Fruit fly (Drosophila melanogaster) whole organism, embryonic: Measurements from ENCODE around the gene CG43078.

ENCODE experiments used
- Blimp-1 ChIP-seq: fragments of 200-800 bp; sonication (Bioruptor generic); optimal IDR thresholded peaks from 3 replicates; lab custom pipeline; 2018; ENCODE audit warnings: missing biosample characterization, missing genetic modification characterization, mild to moderate bottlenecking, moderate library complexity, missing genetic modification reagents
- CG10274 ChIP-seq: fragments of 200-800 bp; sonication (Bioruptor generic); optimal IDR thresholded peaks from 3 replicates; lab custom pipeline; 2017; ENCODE audit warnings: missing biosample characterization, mild to moderate bottlenecking, missing genetic modification characterization
- CG10321 ChIP-seq: fragments of 200-800 bp; sonication (Bioruptor generic); IDR thresholded peaks from 2 replicates; pipeline ENCODE4 v1.3.6; 2022; ENCODE audit warnings: missing biosample characterization, missing genetic modification characterization
- CG11456 ChIP-seq: fragments of 200-800 bp; sonication (Bioruptor generic); IDR thresholded peaks from 3 replicates; pipeline ENCODE4 v1.3.6; 2022; ENCODE audit warnings: missing biosample characterization, missing genetic modification characterization
- CG12659 ChIP-seq: fragments of 200-800 bp; sonication (Bioruptor generic); optimal IDR thresholded peaks from 3 replicates; lab custom pipeline; 2017; ENCODE audit warnings: mild to moderate bottlenecking, missing biosample characterization, missing genetic modification reagents, missing genetic modification characterization
- CG12744 ChIP-seq: fragments of 200-800 bp; sonication (Bioruptor generic); optimal IDR thresholded peaks from 2 replicates; lab custom pipeline; 2016; ENCODE audit warnings: missing biosample characterization, missing genetic modification characterization
- CG13424 ChIP-seq: fragments of 200-800 bp; sonication (Bioruptor generic); optimal IDR thresholded peaks from 2 replicates; lab custom pipeline; 2019; ENCODE audit warnings: missing biosample characterization, mild to moderate bottlenecking, missing genetic modification characterization, moderate library complexity
- CG15696 ChIP-seq: fragments of 200-800 bp; sonication (Bioruptor generic); optimal IDR thresholded peaks from 2 replicates; lab custom pipeline; 2019; ENCODE audit warnings: missing biosample characterization, mild to moderate bottlenecking, missing genetic modification characterization, moderate library complexity
- CG17568 ChIP-seq: fragments of 200-800 bp; sonication (Bioruptor generic); optimal IDR thresholded peaks from 2 replicates; lab custom pipeline; 2018; ENCODE audit warnings: missing biosample characterization, mild to moderate bottlenecking, missing genetic modification characterization, moderate library complexity
- CG18619 ChIP-seq: fragments of 200-800 bp; sonication (Bioruptor generic); optimal IDR thresholded peaks from 3 replicates; lab custom pipeline; 2017; ENCODE audit warnings: missing biosample characterization, mild to moderate bottlenecking, missing genetic modification characterization
- CG2202 ChIP-seq: fragments of 200-800 bp; sonication (Bioruptor generic); optimal IDR thresholded peaks from 2 replicates; lab custom pipeline; 2018; ENCODE audit warnings: missing biosample characterization, mild to moderate bottlenecking, missing genetic modification characterization
- CG31224 ChIP-seq: fragments of 200-800 bp; sonication (Bioruptor generic); IDR thresholded peaks from 2 replicates; pipeline ENCODE4 v1.3.6; 2022; ENCODE audit warnings: missing biosample characterization, missing genetic modification characterization
- CG31365 ChIP-seq: fragments of 200-800 bp; sonication (Bioruptor generic); optimal IDR thresholded peaks from 2 replicates; lab custom pipeline; 2018; ENCODE audit warnings: missing biosample characterization, mild to moderate bottlenecking, missing genetic modification characterization
- CG34376 ChIP-seq: fragments of 200-800 bp; sonication (Bioruptor generic); optimal IDR thresholded peaks from 2 replicates; lab custom pipeline; 2018; ENCODE audit warnings: missing biosample characterization, mild to moderate bottlenecking, missing genetic modification characterization
- CG5180 ChIP-seq: fragments of 200-800 bp; sonication (Bioruptor generic); optimal IDR thresholded peaks from 3 replicates; lab custom pipeline; 2017; ENCODE audit warnings: missing biosample characterization, missing genetic modification characterization, mild to moderate bottlenecking, moderate library complexity, missing genetic modification reagents
- CG9876 ChIP-seq: fragments of 200-800 bp; sonication (Bioruptor generic); optimal IDR thresholded peaks from 2 replicates; lab custom pipeline; 2016; ENCODE audit warnings: missing biosample characterization, missing genetic modification characterization
- CoRest ChIP-seq: fragments of 200-800 bp; sonication (Bioruptor generic); optimal IDR thresholded peaks from 3 replicates; lab custom pipeline; 2018; ENCODE audit warnings: missing biosample characterization, mild to moderate bottlenecking, missing genetic modification characterization, moderate library complexity
- Drgx ChIP-seq: fragments of 200-800 bp; sonication (Bioruptor generic); IDR thresholded peaks from 2 replicates; pipeline ENCODE4 v1.3.6; 2022; ENCODE audit warnings: missing biosample characterization, missing genetic modification characterization
- Ets97D ChIP-seq: fragments of 200-800 bp; sonication (Bioruptor generic); optimal IDR thresholded peaks from 3 replicates; lab custom pipeline; 2016; ENCODE audit warnings: missing biosample characterization, missing genetic modification characterization
- GATAe ChIP-seq: fragments of 200-800 bp; sonication (Bioruptor generic); conservative IDR thresholded peaks from 2 replicates; pipeline ENCODE4 v1.3.6; 2022; ENCODE audit warnings: missing biosample characterization, missing genetic modification characterization
- Hr3 ChIP-seq: fragments of 200-800 bp; sonication (Bioruptor generic); optimal IDR thresholded peaks from 3 replicates; lab custom pipeline; 2016; ENCODE audit warnings: missing biosample characterization, missing genetic modification characterization
- Hr51 ChIP-seq, 2 experiments: fragments of 200-800 bp; sonication (Bioruptor generic); optimal IDR thresholded peaks; 2 replicates in 1 of 2; 3 replicates in 1 of 2; lab custom pipeline; 2016 to 2018; ENCODE audit warnings: missing biosample characterization in 2 of 2, missing genetic modification characterization in 2 of 2, mild to moderate bottlenecking in 1 of 2, moderate library complexity in 1 of 2
- Kr ChIP-seq: fragments of 200-800 bp; sonication (Bioruptor generic); optimal IDR thresholded peaks from 2 replicates; lab custom pipeline; 2017; ENCODE audit warnings: missing biosample characterization, mild to moderate bottlenecking, missing genetic modification characterization
- MTF-1 ChIP-seq: fragments of 200-800 bp; sonication (Bioruptor generic); optimal IDR thresholded peaks from 2 replicates; lab custom pipeline; 2018; ENCODE audit warnings: missing biosample characterization, mild to moderate bottlenecking, missing genetic modification characterization, borderline replicate concordance
- Nf-YA ChIP-seq: fragments of 200-800 bp; sonication (Bioruptor generic); IDR thresholded peaks from 2 replicates; pipeline ENCODE4 v1.3.6; 2022; ENCODE audit warnings: missing biosample characterization, missing genetic modification characterization
- Oli ChIP-seq: fragments of 200-800 bp; sonication (Bioruptor generic); optimal IDR thresholded peaks from 2 replicates; lab custom pipeline; 2018; ENCODE audit warnings: missing biosample characterization, mild to moderate bottlenecking, missing genetic modification characterization, moderate library complexity
- Pdp1 ChIP-seq, 2 experiments: fragments of 200-800 bp; sonication (Bioruptor generic); optimal IDR thresholded peaks; 3 replicates each; lab custom pipeline; 2016; ENCODE audit warnings: missing biosample characterization in 2 of 2, missing genetic modification characterization in 2 of 2, mild to moderate bottlenecking in 1 of 2, moderate library complexity in 1 of 2
- Scr ChIP-seq: fragments of 200-800 bp; sonication (Bioruptor generic); IDR thresholded peaks from 2 replicates; pipeline ENCODE4 v1.3.6; 2022; ENCODE audit warnings: missing biosample characterization, missing genetic modification characterization; ENCODE audit not compliant: partially characterized antibody
- Six4 ChIP-seq: fragments of 200-800 bp; sonication (Bioruptor generic); optimal IDR thresholded peaks from 2 replicates; lab custom pipeline; 2016; ENCODE audit warnings: missing biosample characterization, missing genetic modification characterization
- bigmax ChIP-seq: fragments of 200-800 bp; sonication (Bioruptor generic); optimal IDR thresholded peaks from 2 replicates; lab custom pipeline; 2018; ENCODE audit warnings: missing biosample characterization, mild to moderate bottlenecking, missing genetic modification characterization
- cato ChIP-seq: fragments of 200-800 bp; sonication (Bioruptor generic); optimal IDR thresholded peaks from 2 replicates; lab custom pipeline; 2016; ENCODE audit warnings: missing biosample characterization, missing genetic modification characterization, borderline replicate concordance
- cg ChIP-seq: fragments of 200-800 bp; sonication (Bioruptor generic); optimal IDR thresholded peaks from 3 replicates; lab custom pipeline; 2019; ENCODE audit warnings: missing biosample characterization, mild to moderate bottlenecking, missing genetic modification characterization, moderate library complexity
- crol ChIP-seq: fragments of 200-800 bp; sonication (Bioruptor generic); IDR thresholded peaks from 2 replicates; pipeline ENCODE4 v1.3.6; 2022; ENCODE audit warnings: missing biosample characterization, missing genetic modification characterization
- esg ChIP-seq: fragments of 200-800 bp; sonication (Bioruptor generic); conservative IDR thresholded peaks from 2 replicates; pipeline ENCODE4 v1.3.6; 2022; ENCODE audit warnings: missing biosample characterization, missing genetic modification characterization
- exex ChIP-seq: fragments of 200-800 bp; sonication (Bioruptor generic); optimal IDR thresholded peaks from 4 replicates; lab custom pipeline; 2018; ENCODE audit warnings: missing biosample characterization, mild to moderate bottlenecking, missing genetic modification characterization, moderate library complexity
- eyg ChIP-seq: fragments of 200-800 bp; sonication (Bioruptor generic); optimal IDR thresholded peaks from 3 replicates; lab custom pipeline; 2016; ENCODE audit warnings: missing biosample characterization, missing genetic modification characterization
- fd102C ChIP-seq: fragments of 200-800 bp; sonication (Bioruptor generic); optimal IDR thresholded peaks from 2 replicates; lab custom pipeline; 2018; ENCODE audit warnings: missing biosample characterization, mild to moderate bottlenecking, missing genetic modification characterization, moderate library complexity
- fru ChIP-seq: fragments of >200 bp; optimal IDR thresholded peaks from 2 replicates; lab custom pipeline; 2017
- ind ChIP-seq: fragments of 200-800 bp; sonication (Bioruptor generic); optimal IDR thresholded peaks from 3 replicates; lab custom pipeline; 2016; ENCODE audit warnings: missing biosample characterization, missing genetic modification characterization
- inv ChIP-seq: fragments of 200-800 bp; sonication (Bioruptor generic); IDR thresholded peaks from 2 replicates; pipeline ENCODE4 v1.3.6; 2022; ENCODE audit warnings: missing biosample characterization, missing genetic modification characterization; ENCODE audit not compliant: partially characterized antibody
- kah ChIP-seq: fragments of 200-800 bp; sonication (Bioruptor generic); optimal IDR thresholded peaks from 2 replicates; lab custom pipeline; 2018; ENCODE audit warnings: missing biosample characterization, mild to moderate bottlenecking, missing genetic modification characterization
- lab ChIP-seq: fragments of 200-800 bp; sonication (Bioruptor generic); optimal IDR thresholded peaks from 3 replicates; lab custom pipeline; 2017; ENCODE audit warnings: missing biosample characterization, missing genetic modification characterization, mild to moderate bottlenecking, moderate library complexity, missing genetic modification reagents
- luna ChIP-seq: fragments of 200-800 bp; sonication (Bioruptor generic); optimal IDR thresholded peaks from 2 replicates; lab custom pipeline; 2016; ENCODE audit warnings: missing biosample characterization, missing genetic modification characterization
- mld ChIP-seq: fragments of 200-800 bp; sonication (Bioruptor generic); IDR thresholded peaks from 3 replicates; pipeline ENCODE4 v1.3.6; 2022; ENCODE audit warnings: missing biosample characterization, missing genetic modification characterization; ENCODE audit not compliant: partially characterized antibody
- p53 ChIP-seq: fragments of 200-800 bp; sonication (Bioruptor generic); optimal IDR thresholded peaks from 2 replicates; lab custom pipeline; 2016; ENCODE audit warnings: missing biosample characterization, missing genetic modification characterization
- schlank ChIP-seq: fragments of 200-800 bp; sonication (Bioruptor generic); optimal IDR thresholded peaks from 2 replicates; lab custom pipeline; 2018; ENCODE audit warnings: missing biosample characterization, mild to moderate bottlenecking, missing genetic modification characterization
- twi ChIP-seq: fragments of 200-800 bp; optimal IDR thresholded peaks from 2 replicates; lab custom pipeline; 2019; ENCODE audit warnings: missing biosample characterization, mild to moderate bottlenecking, missing genetic modification characterization, moderate library complexity
- vfl ChIP-seq: fragments of 200-800 bp; sonication (Bioruptor generic); optimal IDR thresholded peaks from 2 replicates; lab custom pipeline; 2016; ENCODE audit warnings: missing biosample characterization, missing genetic modification characterization

The CG43078 gene

DNA sequence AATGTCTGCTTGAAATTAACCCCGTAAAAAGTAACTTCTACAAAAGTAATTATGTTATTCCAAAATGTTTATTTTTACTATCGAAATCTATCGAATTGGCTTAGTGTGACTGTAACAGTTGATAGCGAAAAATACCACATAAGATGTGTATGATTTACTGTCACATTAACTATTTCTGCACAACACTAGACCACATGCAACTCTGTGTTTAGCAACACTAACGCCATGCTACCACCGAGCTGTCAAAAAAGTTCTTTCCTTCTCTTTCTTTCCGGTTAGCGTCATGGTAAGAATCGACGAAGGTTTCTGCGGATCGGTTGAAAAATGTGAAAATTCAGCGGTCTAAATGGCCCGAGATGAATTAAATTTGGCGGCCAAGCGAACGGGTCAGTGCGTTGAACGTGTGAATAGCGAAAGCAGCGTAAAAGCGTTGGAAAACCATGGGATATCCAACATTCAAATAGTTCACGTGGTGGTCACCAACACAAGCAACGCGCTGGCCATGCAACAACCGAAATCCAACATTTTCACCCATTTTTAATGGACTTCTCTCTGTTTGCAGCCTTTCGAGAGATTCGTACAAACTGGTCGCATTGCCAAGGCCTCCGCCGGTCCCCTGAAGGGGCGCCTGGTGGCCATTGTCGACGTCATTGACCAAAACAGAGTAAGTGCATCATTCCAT lies 24.3 kb downstream of the CG43078 start, which contains the start of the genes Nelf-E and RpL14 (continued):
- TF ChIP-seq eyg: peak; percentile 96
- TF ChIP-seq crol: peak; percentile 66
- TF ChIP-seq Six4 (GFP tag; lab: Kevin White, UChicago): peak; percentile 86
- peak; percentile 96 for TF ChIP-seq CG18619 (GFP tag; lab: Kevin White, UChicago)
- peak; percentile 98 for TF ChIP-seq CG34376 (GFP tag; lab: Kevin White, UChicago)
- TF ChIP-seq Pdp1 (GFP tag; optimal IDR thresholded peaks at IDR 0.05; lab: Kevin White, UChicago): peak; percentile 86 to 93
- peak; percentile 85 for TF ChIP-seq Hr3 (GFP tag; lab: Kevin White, UChicago)
- TF ChIP-seq CG31365 (tag; lab: Kevin White, UChicago): peak; percentile 92
- TF ChIP-seq inv: no peak
- peak; percentile 84 for TF ChIP-seq ind (GFP tag; lab: Kevin White, UChicago)
- TF ChIP-seq CG2202 (tag; lab: Kevin White, UChicago): peak; percentile 93
- peak; percentile 87 for TF ChIP-seq CoRest (tag; lab: Kevin White, UChicago)
- TF ChIP-seq CG9876 (GFP tag; lab: Kevin White, UChicago): peak; percentile 97
- peak; percentile 65 for TF ChIP-seq esg (GFP tag; lab: Robert Waterston, UW)
- peak; percentile 79 for TF ChIP-seq Blimp-1
- TF ChIP-seq cato (GFP tag; lab: Kevin White, UChicago): peak; percentile 85
- peak; percentile 75 for TF ChIP-seq Drgx (GFP tag; lab: Robert Waterston, UW)
- TF ChIP-seq luna (GFP tag; lab: Kevin White, UChicago): peak; percentile 96
- TF ChIP-seq vfl (GFP tag; lab: Kevin White, UChicago): peak; percentile 91
- TF ChIP-seq CG12744 (GFP tag; lab: Kevin White, UChicago): peak; percentile 89
- TF ChIP-seq CG13424 (tag; lab: Kevin White, UChicago): peak; percentile 83
- TF ChIP-seq Hr51 (GFP tag; optimal IDR thresholded peaks at IDR 0.05; lab: Kevin White, UChicago): peak; percentile 82 to 97
- peak; percentile 86 for TF ChIP-seq CG31224 (GFP tag; lab: Robert Waterston, UW)
- peak; percentile 95 for TF ChIP-seq schlank
- peak; percentile 100 for TF ChIP-seq Ets97D (GFP tag; lab: Kevin White, UChicago)
- peak; percentile 83 for TF ChIP-seq Oli (tag; lab: Kevin White, UChicago)
- TF ChIP-seq CG10274 (GFP tag; lab: Kevin White, UChicago): peak; percentile 88
- TF ChIP-seq Kr (GFP tag; lab: Kevin White, UChicago): peak; percentile 86
- TF ChIP-seq cg: peak; percentile 21
- TF ChIP-seq CG10321 (GFP tag; lab: Robert Waterston, UW): peak; percentile 79
- peak; percentile 66; the same call in 1 of the 2 replicates for TF ChIP-seq GATAe
- no peak for TF ChIP-seq mld (GFP tag; lab: Robert Waterston, UW)
- peak; percentile 88 for TF ChIP-seq Nf-YA (GFP tag; lab: Robert Waterston, UW)
- peak; percentile 97 for TF ChIP-seq CG11456
- TF ChIP-seq twi: peak; percentile 86
- peak; percentile 99 for TF ChIP-seq lab (GFP tag; lab: Kevin White, UChicago)
- TF ChIP-seq bigmax (GFP tag; lab: Kevin White, UChicago): peak; percentile 86
- peak; percentile 90 for TF ChIP-seq fd102C (GFP tag; lab: Kevin White, UChicago)
- peak; percentile 53 for TF ChIP-seq Scr (GFP tag; lab: Robert Waterston, UW)
- peak; percentile 99 for TF ChIP-seq CG12659 (GFP tag; lab: Kevin White, UChicago)
- peak; percentile 93 for TF ChIP-seq p53 (GFP tag; lab: Kevin White, UChicago)
- TF ChIP-seq fru (lab: Kevin White, UChicago): no peak
- TF ChIP-seq CG17568 (GFP tag; lab: Kevin White, UChicago): no peak
- TF ChIP-seq MTF-1: peak; percentile 98
- peak; percentile 92 for TF ChIP-seq kah (GFP tag; lab: Kevin White, UChicago)
- TF ChIP-seq exex: peak; percentile 77
- peak; percentile 69 for TF ChIP-seq CG15696 (tag; lab: Kevin White, UChicago)
- peak; percentile 82 for TF ChIP-seq CG5180 (GFP tag; lab: Kevin White, UChicago)
